Fruit fly (Drosophila melanogaster) ovary, adult (tissue): ENCODE data around the gene mats.

Experiments
- CG17801 ChIP-seq: fragments of 200-800 bp; optimal IDR thresholded peaks from 2 replicates; lab custom pipeline; 2019; ENCODE audit warnings: missing biosample characterization, mild to moderate bottlenecking, missing genetic modification characterization, moderate library complexity; ENCODE audit not compliant: partially characterized antibody

Gene mats

dm6 chr3R:22411879-22412587, 8.9 kb upstream of the mats start:
- no peak for TF ChIP-seq CG17801

DNA sequence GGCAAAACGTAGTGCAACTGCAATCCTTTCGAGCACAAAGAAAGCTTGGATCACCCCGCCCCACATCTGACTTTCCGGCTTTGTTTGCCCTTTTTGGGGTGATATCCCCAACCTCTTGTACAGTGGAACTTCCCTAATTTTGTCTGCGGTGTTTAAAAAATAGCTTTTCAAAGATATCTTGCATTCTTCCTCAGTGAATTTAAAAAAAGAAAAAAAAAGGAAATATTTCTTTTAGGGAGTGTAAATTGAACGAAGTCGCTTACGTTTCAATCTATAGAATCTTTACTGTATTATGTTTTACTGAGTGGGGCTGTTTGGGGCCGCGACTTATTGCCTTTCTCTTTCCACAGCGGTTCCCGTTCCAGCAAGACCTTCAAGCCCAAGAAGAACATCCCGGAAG, 657 bp downstream of the mats start:
- peak; percentile 67 for TF ChIP-seq CG17801

DNA sequence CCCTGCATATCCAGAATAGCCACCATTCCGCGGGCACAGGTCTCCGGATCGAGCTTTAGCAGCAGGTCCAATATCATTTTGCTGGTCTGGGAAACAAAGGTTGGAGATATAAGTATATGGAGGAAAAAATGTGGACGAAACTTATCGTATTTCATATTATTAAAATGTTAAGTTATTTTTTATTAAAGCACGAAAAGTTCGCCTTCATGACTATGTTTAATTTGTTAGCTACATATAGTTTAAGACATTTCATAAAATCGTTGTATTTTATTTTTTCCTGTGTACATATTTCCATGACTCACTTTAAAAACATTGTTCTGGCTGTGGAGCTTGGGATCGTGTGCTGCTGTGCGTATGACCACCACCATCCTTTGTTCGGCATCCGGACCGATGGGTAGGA, 3.0 kb downstream of the mats start:
- no peak for TF ChIP-seq CG17801

DNA sequence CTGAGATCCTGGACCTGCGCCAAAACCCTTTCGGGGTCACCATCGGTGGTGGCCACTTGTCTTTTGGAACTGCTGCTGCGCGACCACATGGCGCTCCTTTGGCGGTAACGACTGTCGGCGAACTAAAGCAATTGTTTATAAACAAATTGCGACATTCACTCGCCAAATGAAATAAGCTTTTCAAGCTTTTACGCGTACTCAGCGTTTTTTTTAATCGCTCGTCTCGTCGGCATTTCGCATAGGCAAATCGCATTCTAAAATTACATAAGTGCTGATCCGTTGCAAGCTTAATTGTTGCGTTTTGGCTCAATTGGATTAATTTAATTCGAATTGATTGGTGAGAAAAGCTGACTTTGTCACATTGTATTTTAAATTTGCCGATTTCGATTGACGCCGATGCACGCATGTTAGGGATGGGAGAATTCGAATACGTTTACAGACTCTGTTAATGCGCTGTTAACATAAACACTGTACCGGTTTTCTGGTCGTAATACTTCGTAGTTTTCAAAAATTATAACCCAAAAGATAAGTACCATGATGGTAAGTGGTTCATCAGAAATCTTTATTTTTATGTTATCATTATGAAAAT, 3.7 kb downstream of the mats start, which contains the start of gene pinta:
TSS of gene pinta (minus strand) at position 328 of the 589 bp plus-strand sequence.
- TF ChIP-seq CG17801, result peak; percentile 57

DNA sequence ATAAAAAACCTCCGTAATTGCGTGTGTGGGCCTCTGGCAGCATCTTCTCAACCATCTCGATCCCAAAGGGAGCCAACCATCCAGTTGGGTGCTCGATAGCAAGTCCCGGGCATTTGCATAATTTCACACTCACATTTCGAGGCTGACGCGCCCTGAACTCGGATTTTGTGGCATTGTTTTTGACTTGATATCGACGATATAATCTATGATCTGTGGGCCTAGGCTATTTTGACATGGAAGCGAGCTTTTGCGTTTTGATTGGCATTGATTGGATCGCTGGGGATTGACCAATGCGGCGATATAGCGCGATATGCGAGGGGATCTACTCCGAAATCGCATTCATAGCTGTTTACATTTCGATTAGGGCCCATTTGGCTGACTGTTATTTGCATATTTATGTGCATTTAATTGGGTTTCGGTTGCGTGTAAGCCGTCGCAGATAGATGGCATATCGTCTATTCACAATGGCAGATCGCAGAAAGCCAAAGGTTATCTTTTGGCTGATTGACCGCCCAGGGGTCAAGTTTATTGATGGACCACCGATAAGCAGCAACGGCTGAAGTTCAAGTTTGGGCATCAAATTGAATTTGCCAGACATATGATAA, 11.3 kb downstream of the mats start:
- TF ChIP-seq CG17801, result no peak

dm6 chr3R:22436050-22436449, 15.1 kb downstream of the mats start, which contains the start of gene CG13847:
Gene CG13847 (minus strand): TSS chr3R:22436150.
- no peak for TF ChIP-seq CG17801

DNA sequence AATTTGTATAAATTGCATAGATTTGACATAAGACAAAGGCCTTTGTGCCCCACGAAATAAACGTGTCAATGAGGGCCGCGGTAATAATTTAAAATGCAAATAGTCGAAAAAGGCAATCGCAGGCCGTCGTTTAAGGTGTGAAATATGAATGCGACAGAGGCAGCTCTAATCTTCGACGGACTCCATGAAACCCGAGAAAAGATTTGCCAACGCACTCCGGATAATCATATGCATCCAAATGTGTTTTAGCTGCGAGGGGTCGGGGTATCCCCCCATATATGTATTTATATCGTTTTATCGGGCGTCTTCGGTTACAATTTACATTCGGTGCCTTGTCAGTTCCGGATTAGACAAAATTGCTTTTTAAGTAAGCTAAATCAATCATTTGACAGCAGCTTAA, 17.3 kb downstream of the mats start:
- no peak for TF ChIP-seq CG17801

DNA sequence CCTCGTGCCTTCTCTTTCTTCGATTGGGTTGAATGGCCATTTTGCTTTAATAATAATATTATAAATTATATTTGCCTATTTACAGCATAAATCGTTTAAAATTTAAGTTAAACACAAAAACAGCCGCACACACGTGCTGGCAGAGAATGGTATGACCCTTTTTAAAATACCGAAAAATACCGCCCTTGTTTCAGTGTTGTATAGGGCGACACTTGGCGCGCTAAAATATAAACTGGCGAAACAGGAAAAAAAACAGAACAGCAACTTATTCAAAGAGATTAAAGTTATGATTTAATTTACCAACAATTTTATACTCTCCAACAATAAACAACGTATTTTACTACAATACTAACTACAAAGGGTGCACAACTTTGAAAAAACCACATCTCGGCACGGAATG, 25.5 kb downstream of the mats start, which contains the start of gene CG12499:
TSS of gene CG12499 (minus strand) at position 95 of the 400 bp plus-strand sequence.
- TF ChIP-seq CG17801, result no peak

DNA sequence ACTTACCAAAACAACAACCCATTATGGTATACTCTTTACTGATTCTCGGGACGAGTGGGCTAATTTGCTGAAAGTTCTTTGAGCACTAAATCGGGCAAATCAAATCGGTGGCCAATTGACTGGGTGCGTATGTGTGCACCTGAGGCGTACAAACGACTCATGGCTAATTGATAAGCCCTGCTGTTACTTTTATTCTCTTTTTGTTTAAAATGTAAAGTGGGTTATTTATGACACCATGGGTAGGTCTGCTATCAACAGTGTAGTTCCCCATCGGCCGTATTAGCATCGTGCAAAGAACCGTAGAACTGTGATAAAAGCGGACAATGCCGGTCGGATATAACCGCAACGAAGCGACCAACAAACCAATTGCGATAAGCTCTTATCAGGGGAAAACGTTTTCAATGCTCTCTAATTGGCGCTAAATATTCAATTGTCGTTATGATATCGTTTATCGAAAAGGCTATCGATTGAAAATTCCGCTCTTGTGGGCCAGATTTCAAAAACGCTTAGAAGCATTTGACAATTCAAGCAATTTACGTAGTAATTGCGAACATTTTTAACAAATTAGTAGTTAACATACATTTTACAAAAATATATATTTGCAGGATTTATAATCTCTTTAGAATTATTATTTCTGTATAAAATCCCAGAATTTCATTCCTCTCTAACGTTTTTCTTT, 26.4 kb downstream of the mats start, which contains the start of gene CG34288:
TSS of gene CG34288 (minus strand) at position 69 of the 679 bp plus-strand sequence.
- TF ChIP-seq CG17801, result no peak

- peak; percentile 22 for TF ChIP-seq CG17801
Measured at dm6 chr3R:22447874-22448254, 26.9 kb downstream of the mats start, which contains the start of gene CG34376. Gene CG34376 (plus strand): TSS chr3R:22448099.

DNA sequence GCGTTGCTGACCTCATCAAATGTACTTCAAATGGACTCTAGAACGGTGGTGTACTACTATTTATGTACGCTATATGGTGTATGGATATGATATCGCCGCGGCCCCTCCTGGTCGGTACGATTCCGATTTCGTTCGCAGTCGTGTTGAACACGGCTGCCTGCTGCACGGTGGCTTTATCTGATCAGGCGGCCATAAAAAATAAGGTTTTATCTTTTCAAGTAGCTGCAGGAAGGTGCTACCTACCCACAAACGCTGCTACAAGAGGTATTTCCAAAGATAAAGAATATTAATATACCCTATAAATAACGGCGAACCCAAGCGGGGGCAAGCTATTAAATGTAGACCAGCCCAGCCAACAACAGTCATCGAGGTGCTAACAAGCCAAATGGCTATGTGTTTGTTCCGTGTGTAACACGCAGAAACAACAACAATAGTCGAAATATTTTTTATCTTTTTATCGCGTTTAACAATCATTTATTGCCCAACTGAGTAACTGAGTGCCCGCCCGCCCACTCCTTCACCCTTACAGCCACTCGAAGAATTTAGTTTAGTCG, 29.0 kb downstream of the mats start:
- no peak for TF ChIP-seq CG17801

DNA sequence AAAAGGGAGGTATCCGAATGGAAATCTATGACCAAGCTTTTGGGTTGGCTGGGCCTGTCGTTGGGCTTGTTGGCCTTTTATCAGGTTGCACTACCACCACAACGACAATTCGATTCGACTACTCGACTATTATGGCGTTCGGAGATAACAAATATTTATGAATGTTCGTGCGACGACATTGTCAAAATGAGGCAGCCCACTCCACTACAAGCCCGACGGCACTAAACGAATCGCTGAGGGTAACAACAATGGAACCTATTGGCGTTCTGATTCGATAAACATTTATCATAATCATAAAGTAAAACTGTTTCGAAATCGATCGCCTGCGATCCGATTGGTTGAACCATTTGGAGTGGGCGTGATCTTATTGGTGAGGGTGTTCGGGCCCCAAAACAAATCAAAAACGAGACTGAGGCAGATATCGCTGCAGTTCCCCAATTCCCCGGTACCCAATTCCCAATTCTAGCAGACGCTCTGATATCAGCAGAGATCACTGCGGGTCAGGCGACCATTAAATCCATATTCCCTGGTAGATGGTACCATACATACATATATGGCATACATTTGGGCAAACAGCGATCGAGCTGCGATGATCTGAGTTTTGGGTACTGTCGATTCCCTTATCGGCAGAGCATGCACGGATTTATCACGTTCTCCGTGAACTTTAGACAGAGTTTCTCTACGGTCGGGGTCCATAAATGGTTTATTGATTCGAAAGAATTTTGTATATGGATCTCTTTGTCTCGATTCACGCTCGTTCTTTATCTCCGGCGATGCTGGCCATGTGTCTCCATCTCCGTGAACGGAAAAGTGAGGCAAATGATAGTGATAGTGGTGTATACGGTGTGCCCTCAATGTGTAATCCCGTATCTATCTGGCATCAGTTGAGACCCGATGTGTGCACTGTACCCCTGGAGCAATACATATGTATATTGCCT, 33.7 kb downstream of the mats start:
- no peak for TF ChIP-seq CG17801

DNA sequence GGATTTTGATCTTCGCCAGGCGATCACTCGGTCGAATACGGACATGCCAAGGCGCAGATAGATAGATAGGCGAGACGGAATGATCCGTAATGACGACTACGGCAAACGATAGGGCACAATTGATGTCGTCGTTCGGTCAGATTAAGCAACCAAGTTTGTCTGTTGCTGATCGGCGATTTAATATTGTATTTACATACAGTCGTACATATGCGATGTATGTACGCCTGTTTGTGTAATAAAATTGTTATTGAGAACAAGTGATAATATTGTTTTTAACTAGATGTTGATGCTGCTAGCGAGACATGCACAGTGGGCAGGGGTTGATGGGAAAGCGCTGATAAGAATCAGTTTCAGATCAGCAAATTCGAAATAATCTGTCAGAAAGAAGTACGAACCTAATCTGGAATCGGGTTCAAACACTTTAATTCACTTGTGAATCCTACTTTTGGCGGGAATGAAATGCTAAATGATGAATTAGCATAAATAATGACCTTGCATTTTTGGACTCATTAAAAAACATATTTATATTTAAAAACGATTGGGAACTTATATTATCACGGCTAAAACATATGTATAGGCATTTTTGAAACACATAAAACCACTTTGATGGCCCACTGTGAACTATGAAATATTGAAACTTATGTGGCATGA, 34.5 kb downstream of the mats start:
- no peak for TF ChIP-seq CG17801

DNA sequence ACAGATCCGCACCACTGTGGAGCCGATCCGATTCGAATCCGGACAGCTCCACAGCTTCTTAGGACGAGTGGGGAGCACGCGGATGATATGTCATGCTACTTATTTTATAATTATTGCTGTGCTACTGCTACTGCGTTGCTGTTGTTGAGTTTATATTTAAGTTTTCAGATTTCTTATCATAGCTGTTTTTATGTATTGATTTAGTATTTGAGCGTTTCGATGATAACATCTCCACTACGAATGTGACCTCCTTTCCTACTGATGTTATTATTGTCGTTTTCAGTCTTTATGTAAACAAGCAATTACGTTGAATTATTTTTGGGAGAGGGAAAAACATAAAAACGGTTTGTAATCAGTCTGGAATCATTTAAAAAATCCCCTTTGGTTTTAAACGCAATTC, 35.0 kb downstream of the mats start:
- TF ChIP-seq CG17801, result no peak
